Fruit fly (Drosophila melanogaster): ENCODE results near the gene TM9SF4.

TM9SF4 gene

DNA sequence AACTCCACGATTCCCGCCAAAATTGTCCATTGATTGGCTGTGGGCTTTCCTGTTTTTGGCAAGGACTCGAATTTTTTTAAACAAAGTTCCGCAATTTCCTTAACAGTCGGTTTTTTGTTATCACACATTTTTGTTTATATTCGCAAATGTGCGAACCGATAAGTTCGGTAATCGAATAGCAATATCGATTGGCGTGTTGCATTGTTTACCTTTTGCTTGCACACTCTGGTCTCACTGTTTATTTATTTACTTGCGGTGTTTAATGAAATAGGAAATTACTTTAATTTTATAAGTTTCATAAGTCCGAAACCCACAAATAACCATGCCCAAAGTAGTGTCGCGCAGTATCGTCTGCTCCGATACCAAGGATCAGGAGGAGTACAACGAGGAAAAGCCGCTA, 64.6 kb downstream of the TM9SF4 start, which contains the start of the genes Adat1 and CG16865 (continued):
- TF ChIP-seq CG1792 (GFP tag; optimal IDR thresholded peaks at IDR 0.05) (no peak), lilli (GFP tag; optimal IDR thresholded peaks at IDR 0.05) (no peak), mirr (GFP tag; optimal IDR thresholded peaks at IDR 0.05) (no peak), Scr (GFP tag; IDR thresholded peaks at IDR 0.05; ENCODE audit: partially characterized antibody) (peak; percentile 61), z (GFP tag; IDR thresholded peaks at IDR 0.05) (no peak), HLH4C (GFP tag; IDR thresholded peaks at IDR 0.05; ENCODE audit: partially characterized antibody) (peak; percentile 38; the same call in 1 of the 3 replicates), ac (GFP tag; optimal IDR thresholded peaks at IDR 0.05) (no peak), CG15696 (tag; optimal IDR thresholded peaks at IDR 0.05) (peak; percentile 21), CG10462 (GFP tag; optimal IDR thresholded peaks at IDR 0.05) (no peak), mam (GFP tag; optimal IDR thresholded peaks at IDR 0.05) (no peak), toy (GFP tag; IDR thresholded peaks at IDR 0.05) (no peak), Nf-YB (GFP tag; optimal IDR thresholded peaks at IDR 0.05) (no peak), CG17186 (GFP tag; optimal IDR thresholded peaks at IDR 0.05) (peak; percentile 26), CG11247 (GFP tag; IDR thresholded peaks at IDR 0.05) (no peak), Nf-YC (tag; optimal IDR thresholded peaks at IDR 0.05) (no peak), MBD-R2 (GFP tag; IDR thresholded peaks at IDR 0.05) (peak; percentile 96), Dbx (GFP tag; IDR thresholded peaks at IDR 0.05) (no peak), nerfin-2 (GFP tag; IDR thresholded peaks at IDR 0.05; ENCODE audit: partially characterized antibody) (peak; percentile 25; the same call in 1 of the 2 replicates), CG3847 (GFP tag; IDR thresholded peaks at IDR 0.05) (no peak), CG10267 (tag; optimal IDR thresholded peaks at IDR 0.05) (peak; percentile 23), CG6689 (GFP tag; IDR thresholded peaks at IDR 0.05) (no peak), ci (GFP tag; IDR thresholded peaks at IDR 0.05) (no peak), zfh2 (GFP tag; optimal IDR thresholded peaks at IDR 0.05) (no peak), lab (GFP tag; optimal IDR thresholded peaks at IDR 0.05) (no peak), peb (GFP tag; IDR thresholded peaks at IDR 0.05) (no peak), CG34224 (GFP tag; IDR thresholded peaks at IDR 0.05; ENCODE audit: partially characterized antibody) (peak; percentile 57), Pdp1 (GFP tag; optimal IDR thresholded peaks at IDR 0.05) (peak in 1 of 2 experiments; percentile 74), eyg (GFP tag; optimal IDR thresholded peaks at IDR 0.05) (no peak), CG13123 (GFP tag; optimal IDR thresholded peaks at IDR 0.05) (no peak), CG6791 (GFP tag; IDR thresholded peaks at IDR 0.05; ENCODE audit: partially characterized antibody) (peak; percentile 48; the same call in 2 of the 3 replicates), pho (GFP tag; optimal IDR thresholded peaks at IDR 0.05) (no peak), Rx (GFP tag; IDR thresholded peaks at IDR 0.05) (no peak), Lhr (GFP tag; optimal IDR thresholded peaks at IDR 0.05) (peak; percentile 14), CG12659 (GFP tag; optimal IDR thresholded peaks at IDR 0.05) (peak; percentile 47), pzg (GFP tag; optimal IDR thresholded peaks at IDR 0.05) (peak; percentile 67), wor (GFP tag; IDR thresholded peaks at IDR 0.05) (no peak), jigr1 (GFP tag; IDR thresholded peaks at IDR 0.05) (no peak), CG1233 (GFP tag; optimal IDR thresholded peaks at IDR 0.05) (no peak), CG1647 (GFP tag; optimal IDR thresholded peaks at IDR 0.05) (no peak), Myb (GFP tag; optimal IDR thresholded peaks at IDR 0.05) (peak; percentile 26), schlank (tag; optimal IDR thresholded peaks at IDR 0.05) (no peak), CG14050 (GFP tag; IDR thresholded peaks at IDR 0.05) (no peak), CG31441 (GFP tag; IDR thresholded peaks at IDR 0.05) (no peak), sc (optimal IDR thresholded peaks at IDR 0.05) (no peak), sc (GFP tag; optimal IDR thresholded peaks at IDR 0.05) (no peak), CG15073 (GFP tag; optimal IDR thresholded peaks at IDR 0.05) (no peak), CG34422 (GFP tag; IDR thresholded peaks at IDR 0.05) (peak; percentile 72; the same call in 1 of the 3 replicates), CHES-1-like (GFP tag; optimal IDR thresholded peaks at IDR 0.05) (no peak), Opbp (GFP tag; IDR thresholded peaks at IDR 0.05; ENCODE audit: partially characterized antibody) (0 out of 3 replicates have a peak, but pooled peaks have one; percentile 31), nom (GFP tag; optimal IDR thresholded peaks at IDR 0.05) (no peak), gro (GFP tag; optimal IDR thresholded peaks at IDR 0.05) (peak; percentile 15)
